Worm (Caenorhabditis elegans) whole organism, late embryonic: ENCODE results near the gene lam-2.

Source experiments
- C08G9.2 ChIP-seq: sonication (generic microtip); optimal IDR thresholded peaks from 2 replicates; lab custom pipeline; 2016; ENCODE audit warnings: mild to moderate bottlenecking, missing genetic modification characterization, moderate library complexity, missing compliant biosample characterization
- F13H6.1 ChIP-seq: sonication (generic microtip); optimal IDR thresholded peaks from 2 replicates; lab custom pipeline; 2016; ENCODE audit warnings: missing genetic modification characterization, missing compliant biosample characterization
- ceh-2 ChIP-seq: sonication (generic microtip); optimal IDR thresholded peaks from 2 replicates; lab custom pipeline; 2016; ENCODE audit warnings: missing genotype, missing genetic modification characterization, missing compliant biosample characterization
- ceh-30 ChIP-seq: fragments of 150-350 bp; optimal IDR thresholded peaks from 2 replicates; lab custom pipeline; 2014; ENCODE audit warnings: missing biosample characterization, missing genetic modification characterization
- dmd-4 ChIP-seq: sonication (generic microtip); optimal IDR thresholded peaks from 2 replicates; lab custom pipeline; 2016; ENCODE audit warnings: borderline replicate concordance, missing genetic modification characterization, missing compliant biosample characterization
- lin-11 ChIP-seq: fragments of 200-800 bp; sonication (Bioruptor generic); optimal IDR thresholded peaks from 2 replicates; lab custom pipeline; 2018; ENCODE audit warnings: mild to moderate bottlenecking, missing genetic modification characterization, missing compliant biosample characterization
- odd-2 ChIP-seq: sonication (generic microtip); optimal IDR thresholded peaks from 2 replicates; lab custom pipeline; 2017; ENCODE audit warnings: antibody characterized with exemption, mild to moderate bottlenecking, missing genetic modification characterization, missing compliant biosample characterization
- unc-55 ChIP-seq: sonication (generic microtip); optimal IDR thresholded peaks from 2 replicates; lab custom pipeline; 2017; ENCODE audit warnings: missing biosample characterization, missing genetic modification reagents, missing genetic modification characterization
- ztf-16 ChIP-seq: sonication (generic microtip); optimal IDR thresholded peaks from 2 replicates; lab custom pipeline; 2017; ENCODE audit warnings: missing genetic modification characterization, missing compliant biosample characterization

ce11 chrX:7124044-7124443 is 27.0 kb downstream of the lam-2 start:
- TF ChIP-seq ztf-16 (tag; lab: Kevin White, UChicago) (no peak), ceh-2 (tag; lab: Kevin White, UChicago) (no peak), odd-2 (tag; lab: Kevin White, UChicago) (no peak), unc-55 (GFP tag; lab: Kevin White, UChicago) (no peak), lin-11 (tag; lab: Kevin White, UChicago) (no peak), C08G9.2 (tag; lab: Kevin White, UChicago) (no peak), F13H6.1 (no peak), dmd-4 (no peak), ceh-30 (tag; lab: Kevin White, UChicago) (no peak)
